Worm (Caenorhabditis elegans) whole organism, midembryonic: ENCODE results near the gene aat-3.
A peak's percentile ranks its signal among the peaks of the same experiment; 100 is the strongest.

Experiments
- T22C8.4 ChIP-seq: fragments of 200-800 bp; sonication (Bioruptor generic); IDR thresholded peaks from 2 replicates; pipeline ENCODE4 v1.3.6; 2022; ENCODE audit warnings: missing genetic modification characterization, missing compliant biosample characterization
- cog-1 ChIP-seq: sonication (generic microtip); optimal IDR thresholded peaks from 2 replicates; lab custom pipeline; 2016; ENCODE audit warnings: missing genetic modification characterization, missing compliant biosample characterization
- flt-1 ChIP-seq: fragments of 200-800 bp; sonication (Bioruptor generic); IDR thresholded peaks from 2 replicates; pipeline ENCODE4 v1.3.6; 2022; ENCODE audit warnings: missing genetic modification characterization, missing compliant biosample characterization
- klf-2 ChIP-seq: fragments of 200-800 bp; sonication (Bioruptor generic); conservative IDR thresholded peaks from 2 replicates; pipeline ENCODE4 v1.3.6; 2022; ENCODE audit warnings: missing genetic modification reagents, missing genetic modification characterization, missing compliant biosample characterization
- med-1 ChIP-seq: sonication (generic microtip); optimal IDR thresholded peaks from 2 replicates; lab custom pipeline; 2017; ENCODE audit warnings: missing genetic modification characterization, mild to moderate bottlenecking, missing compliant biosample characterization, antibody characterized with exemption, missing genetic modification reagents; ENCODE audit not compliant: insufficient read depth
- ref-1 ChIP-seq: fragments of 200-800 bp; sonication (Bioruptor generic); conservative IDR thresholded peaks from 2 replicates; pipeline ENCODE4 v1.3.6; 2022; ENCODE audit warnings: missing genetic modification reagents, missing genetic modification characterization, missing compliant biosample characterization
- tab-1 ChIP-seq: fragments of 200-800 bp; sonication (Bioruptor generic); IDR thresholded peaks from 2 replicates; pipeline ENCODE4 v1.3.6; 2022; ENCODE audit warnings: missing genetic modification characterization, missing compliant biosample characterization
- ztf-23 ChIP-seq: fragments of 200-800 bp; sonication (Bioruptor generic); IDR thresholded peaks from 2 replicates; pipeline ENCODE4 v1.3.6; 2022; ENCODE audit warnings: missing genetic modification reagents, missing genetic modification characterization, missing compliant biosample characterization
- ztf-29 ChIP-seq: fragments of 200-800 bp; sonication (Bioruptor generic); IDR thresholded peaks from 2 replicates; pipeline ENCODE4 v1.3.6; 2022; ENCODE audit warnings: missing genetic modification reagents, missing genetic modification characterization, missing compliant biosample characterization

Gene aat-3

ce11 chrX:2549322-2549721 is 2.7 kb upstream of the aat-3 start:
- TF ChIP-seq tab-1 (GFP tag; lab: Robert Waterston, UW) (peak; percentile 91), T22C8.4 (GFP tag; lab: Robert Waterston, UW) (peak; percentile 87), med-1 (GFP tag; lab: Kevin White, UChicago) (peak; percentile 72), ztf-23 (GFP tag; lab: Robert Waterston, UW) (peak; percentile 91), klf-2 (GFP tag; lab: Robert Waterston, UW) (peak; percentile 77), ref-1 (GFP tag; lab: Robert Waterston, UW) (peak; percentile 84), ztf-29 (GFP tag; lab: Robert Waterston, UW) (peak; percentile 90), cog-1 (tag; lab: Kevin White, UChicago) (peak; percentile 91), flt-1 (GFP tag; lab: Robert Waterston, UW) (peak; percentile 95)

ce11 chrX:2550665-2551064 is 1.4 kb upstream of the aat-3 start:
- TF ChIP-seq ztf-23 (GFP tag; lab: Robert Waterston, UW) (no peak), cog-1 (tag; lab: Kevin White, UChicago) (no peak), med-1 (GFP tag; lab: Kevin White, UChicago) (no peak), T22C8.4 (GFP tag; lab: Robert Waterston, UW) (no peak), flt-1 (GFP tag; lab: Robert Waterston, UW) (no peak), tab-1 (GFP tag; lab: Robert Waterston, UW) (no peak), klf-2 (GFP tag; lab: Robert Waterston, UW) (no peak), ztf-29 (GFP tag; lab: Robert Waterston, UW) (no peak), ref-1 (GFP tag; lab: Robert Waterston, UW) (no peak)

- TF ChIP-seq ref-1 (GFP tag; lab: Robert Waterston, UW) (no peak), flt-1 (GFP tag; lab: Robert Waterston, UW) (no peak), med-1 (GFP tag; lab: Kevin White, UChicago) (no peak), klf-2 (GFP tag; lab: Robert Waterston, UW) (no peak), ztf-23 (GFP tag; lab: Robert Waterston, UW) (no peak), T22C8.4 (GFP tag; lab: Robert Waterston, UW) (no peak), ztf-29 (GFP tag; lab: Robert Waterston, UW) (no peak), cog-1 (tag; lab: Kevin White, UChicago) (no peak), tab-1 (GFP tag; lab: Robert Waterston, UW) (no peak)
Measured at ce11 chrX:2551450-2551849, 610 bp upstream of the aat-3 start.

- TF ChIP-seq ztf-29 (GFP tag; lab: Robert Waterston, UW): peak; percentile 44; the same call in 1 of the 2 replicates
- no peak for TF ChIP-seq med-1 (GFP tag; lab: Kevin White, UChicago)
- 0 out of 2 replicates have a peak, but pooled peaks have one; percentile 38 for TF ChIP-seq tab-1 (GFP tag; lab: Robert Waterston, UW)
- TF ChIP-seq ztf-23 (GFP tag; lab: Robert Waterston, UW): peak; percentile 81
- peak; percentile 53; the same call in 1 of the 2 replicates for TF ChIP-seq flt-1 (GFP tag; lab: Robert Waterston, UW)
- TF ChIP-seq cog-1 (tag; lab: Kevin White, UChicago): peak; percentile 43
- TF ChIP-seq T22C8.4 (GFP tag; lab: Robert Waterston, UW): 0 out of 2 replicates have a peak, but pooled peaks have one; percentile 22
- peak; percentile 65 for TF ChIP-seq ref-1 (GFP tag; lab: Robert Waterston, UW)
- peak; percentile 79 for TF ChIP-seq klf-2 (GFP tag; lab: Robert Waterston, UW)
Measured at ce11 chrX:2553433-2553860, 1.4 kb downstream of the aat-3 start.

ce11 chrX:2559399-2559798 is 7.3 kb downstream of the aat-3 start:
- TF ChIP-seq tab-1 (GFP tag; lab: Robert Waterston, UW) (no peak), flt-1 (GFP tag; lab: Robert Waterston, UW) (0 out of 2 replicates have a peak, but pooled peaks have one; percentile 30), cog-1 (tag; lab: Kevin White, UChicago) (no peak), med-1 (GFP tag; lab: Kevin White, UChicago) (no peak), klf-2 (GFP tag; lab: Robert Waterston, UW) (0 out of 2 replicates have a peak, but pooled peaks have one; percentile 32), ztf-23 (GFP tag; lab: Robert Waterston, UW) (no peak)

- TF ChIP-seq cog-1 (tag; lab: Kevin White, UChicago) (no peak), ref-1 (GFP tag; lab: Robert Waterston, UW) (no peak), med-1 (GFP tag; lab: Kevin White, UChicago) (no peak), flt-1 (GFP tag; lab: Robert Waterston, UW) (no peak), ztf-23 (GFP tag; lab: Robert Waterston, UW) (no peak), T22C8.4 (GFP tag; lab: Robert Waterston, UW) (no peak), tab-1 (GFP tag; lab: Robert Waterston, UW) (no peak), ztf-29 (GFP tag; lab: Robert Waterston, UW) (no peak), klf-2 (GFP tag; lab: Robert Waterston, UW) (no peak)
Measured at ce11 chrX:2559979-2560378, 7.9 kb downstream of the aat-3 start, which contains the start of gene F52H2.5. Gene F52H2.5 (minus strand): TSS chrX:2560079.

ce11 chrX:2564047-2564446 is 12.0 kb downstream of the aat-3 start, which contains the start of gene dhcr-24:
Gene dhcr-24 (minus strand): TSS chrX:2564147.
- no peak for TF ChIP-seq cog-1 (tag; lab: Kevin White, UChicago)
- TF ChIP-seq ztf-23 (GFP tag; lab: Robert Waterston, UW): no peak
- TF ChIP-seq tab-1 (GFP tag; lab: Robert Waterston, UW): no peak
- TF ChIP-seq med-1 (GFP tag; lab: Kevin White, UChicago): no peak
- TF ChIP-seq ztf-29 (GFP tag; lab: Robert Waterston, UW): no peak
- no peak for TF ChIP-seq klf-2 (GFP tag; lab: Robert Waterston, UW)
- TF ChIP-seq ref-1 (GFP tag; lab: Robert Waterston, UW): no peak
- no peak for TF ChIP-seq T22C8.4 (GFP tag; lab: Robert Waterston, UW)
- no peak for TF ChIP-seq flt-1 (GFP tag; lab: Robert Waterston, UW)

- no peak for TF ChIP-seq T22C8.4 (GFP tag; lab: Robert Waterston, UW)
- no peak for TF ChIP-seq med-1 (GFP tag; lab: Kevin White, UChicago)
- TF ChIP-seq klf-2 (GFP tag; lab: Robert Waterston, UW): no peak
- no peak for TF ChIP-seq cog-1 (tag; lab: Kevin White, UChicago)
- no peak for TF ChIP-seq tab-1 (GFP tag; lab: Robert Waterston, UW)
- no peak for TF ChIP-seq ztf-23 (GFP tag; lab: Robert Waterston, UW)
- TF ChIP-seq ztf-29 (GFP tag; lab: Robert Waterston, UW): no peak
- no peak for TF ChIP-seq ref-1 (GFP tag; lab: Robert Waterston, UW)
- no peak for TF ChIP-seq flt-1 (GFP tag; lab: Robert Waterston, UW)
Measured at ce11 chrX:2565308-2565773, 13.3 kb downstream of the aat-3 start, which contains the start of gene F52H2.15. Gene F52H2.15 (plus strand): TSS chrX:2565358.
